Fruit fly (Drosophila melanogaster) whole organism, prepupa: ENCODE measurements around the gene ClC-c.

Experiments
- Blimp-1 ChIP-seq: fragments of 200-800 bp; sonication (Bioruptor generic); optimal IDR thresholded peaks from 3 replicates; lab custom pipeline; 2017; ENCODE audit warnings: missing biosample characterization, missing genetic modification characterization, mild to moderate bottlenecking, moderate library complexity, missing genetic modification reagents
- CG10631 ChIP-seq: fragments of 200-800 bp; sonication (Bioruptor generic); optimal IDR thresholded peaks from 2 replicates; lab custom pipeline; 2016; ENCODE audit warnings: missing biosample characterization, missing genetic modification characterization
- CG10669 ChIP-seq: fragments of 200-800 bp; sonication (Bioruptor generic); optimal IDR thresholded peaks from 3 replicates; lab custom pipeline; 2018; ENCODE audit warnings: missing biosample characterization, mild to moderate bottlenecking, missing genetic modification characterization, moderate library complexity
- CG11294 ChIP-seq: fragments of 200-800 bp; sonication (Bioruptor generic); IDR thresholded peaks from 2 replicates; pipeline ENCODE4 v1.3.6; 2022; ENCODE audit warnings: missing biosample characterization, missing genetic modification characterization
- CG15336 ChIP-seq: fragments of 200-800 bp; sonication (Bioruptor generic); IDR thresholded peaks from 2 replicates; pipeline ENCODE4 v1.3.6; 2022; ENCODE audit warnings: missing biosample characterization, missing genetic modification characterization
- CG1621 ChIP-seq: fragments of 200-800 bp; sonication (Bioruptor generic); optimal IDR thresholded peaks from 3 replicates; lab custom pipeline; 2018; ENCODE audit warnings: missing biosample characterization, mild to moderate bottlenecking, missing genetic modification characterization
- CG16779 ChIP-seq: fragments of 200-800 bp; sonication (Bioruptor generic); optimal IDR thresholded peaks from 3 replicates; lab custom pipeline; 2017; ENCODE audit warnings: missing biosample characterization, mild to moderate bottlenecking, missing genetic modification characterization
- CG3032 ChIP-seq: fragments of 200-800 bp; optimal IDR thresholded peaks from 2 replicates; lab custom pipeline; 2019; ENCODE audit warnings: missing biosample characterization, mild to moderate bottlenecking, missing genetic modification characterization, moderate library complexity
- CG31627 ChIP-seq: fragments of 200-800 bp; sonication (Bioruptor generic); optimal IDR thresholded peaks from 3 replicates; lab custom pipeline; 2016; ENCODE audit warnings: missing biosample characterization, missing genetic modification characterization
- CG32006 ChIP-seq: fragments of 200-800 bp; sonication (Bioruptor generic); optimal IDR thresholded peaks from 3 replicates; lab custom pipeline; 2017; ENCODE audit warnings: missing biosample characterization, mild to moderate bottlenecking, missing genetic modification characterization
- CG34406 ChIP-seq: fragments of 200-800 bp; sonication (Bioruptor generic); optimal IDR thresholded peaks from 3 replicates; lab custom pipeline; 2016; ENCODE audit warnings: missing biosample characterization, missing genetic modification characterization
- CG4318 ChIP-seq: fragments of 200-800 bp; sonication (Bioruptor generic); optimal IDR thresholded peaks from 3 replicates; lab custom pipeline; 2017; ENCODE audit warnings: missing biosample characterization, mild to moderate bottlenecking, missing genetic modification characterization
- CG6163 ChIP-seq: fragments of 200-800 bp; sonication (Bioruptor generic); IDR thresholded peaks from 3 replicates; pipeline ENCODE4 v1.3.6; 2022; ENCODE audit warnings: missing biosample characterization, missing genetic modification characterization
- CG6276 ChIP-seq: fragments of 200-800 bp; sonication (Bioruptor generic); optimal IDR thresholded peaks from 2 replicates; lab custom pipeline; 2017; ENCODE audit warnings: missing biosample characterization, mild to moderate bottlenecking, missing genetic modification characterization
- CG6792 ChIP-seq: fragments of 200-800 bp; sonication (Bioruptor generic); optimal IDR thresholded peaks from 3 replicates; lab custom pipeline; 2016; ENCODE audit warnings: missing biosample characterization, missing genetic modification characterization
- CG6808 ChIP-seq: fragments of 200-800 bp; sonication (Bioruptor generic); optimal IDR thresholded peaks from 3 replicates; lab custom pipeline; 2017; ENCODE audit warnings: missing biosample characterization, missing genetic modification characterization, mild to moderate bottlenecking, moderate library complexity, missing genetic modification reagents
- CG6854 ChIP-seq: fragments of 200-800 bp; sonication (Bioruptor generic); optimal IDR thresholded peaks from 2 replicates; lab custom pipeline; 2017; ENCODE audit warnings: missing biosample characterization, mild to moderate bottlenecking, missing genetic modification characterization
- CG7368 ChIP-seq: fragments of 200-800 bp; sonication (Bioruptor generic); optimal IDR thresholded peaks from 3 replicates; lab custom pipeline; 2016; ENCODE audit warnings: missing biosample characterization, missing genetic modification characterization
- CG8119 ChIP-seq: fragments of 200-800 bp; sonication (Bioruptor generic); IDR thresholded peaks from 3 replicates; pipeline ENCODE4 v1.3.6; 2022; ENCODE audit warnings: missing biosample characterization, missing genetic modification characterization
- CG8319 ChIP-seq: fragments of 200-800 bp; sonication (Bioruptor generic); optimal IDR thresholded peaks from 3 replicates; lab custom pipeline; 2016; ENCODE audit warnings: missing biosample characterization, missing genetic modification characterization
- CG8632 ChIP-seq: fragments of 200-800 bp; sonication (Bioruptor generic); optimal IDR thresholded peaks from 3 replicates; lab custom pipeline; 2016; ENCODE audit warnings: missing biosample characterization, missing genetic modification characterization
- Eip75B ChIP-seq: fragments of 200-800 bp; sonication (Bioruptor generic); optimal IDR thresholded peaks from 3 replicates; lab custom pipeline; 2016; ENCODE audit warnings: missing biosample characterization, missing genetic modification characterization
- Eip93F ChIP-seq: fragments of 200-800 bp; sonication (Bioruptor generic); optimal IDR thresholded peaks from 2 replicates; lab custom pipeline; 2016; ENCODE audit warnings: missing biosample characterization, mild to moderate bottlenecking, missing genetic modification characterization
- Ets21C ChIP-seq: fragments of 200-800 bp; sonication (Bioruptor generic); optimal IDR thresholded peaks from 3 replicates; lab custom pipeline; 2016; ENCODE audit warnings: missing biosample characterization, missing genetic modification characterization
- Ets96B ChIP-seq: fragments of 200-800 bp; optimal IDR thresholded peaks from 2 replicates; lab custom pipeline; 2019; ENCODE audit warnings: missing biosample characterization, mild to moderate bottlenecking, missing genetic modification characterization, moderate library complexity
- Gug ChIP-seq: fragments of 200-800 bp; sonication (Bioruptor generic); IDR thresholded peaks from 2 replicates; pipeline ENCODE4 v1.3.6; 2022; ENCODE audit warnings: missing biosample characterization, missing genetic modification characterization
- Hr38 ChIP-seq: sonication (Bioruptor generic); optimal IDR thresholded peaks from 2 replicates; lab custom pipeline; 2016; ENCODE audit warnings: missing biosample characterization, missing genetic modification characterization
- Hr4 ChIP-seq: fragments of 200-800 bp; sonication (Bioruptor generic); optimal IDR thresholded peaks from 3 replicates; lab custom pipeline; 2016; ENCODE audit warnings: missing biosample characterization, missing genetic modification characterization
- Sox14 ChIP-seq: fragments of 200-800 bp; sonication (Bioruptor generic); optimal IDR thresholded peaks from 3 replicates; lab custom pipeline; 2016; ENCODE audit warnings: missing biosample characterization, missing genetic modification characterization
- Sox15 ChIP-seq: fragments of 200-800 bp; sonication (Bioruptor generic); optimal IDR thresholded peaks from 3 replicates; lab custom pipeline; 2016; ENCODE audit warnings: missing biosample characterization, missing genetic modification characterization
- cyc ChIP-seq: fragments of 200-800 bp; sonication (Bioruptor generic); optimal IDR thresholded peaks from 3 replicates; lab custom pipeline; 2016; ENCODE audit warnings: missing biosample characterization, missing genetic modification characterization
- dac ChIP-seq: fragments of 200-800 bp; sonication (Bioruptor generic); optimal IDR thresholded peaks from 2 replicates; lab custom pipeline; 2017; ENCODE audit warnings: missing biosample characterization, mild to moderate bottlenecking, missing genetic modification characterization
- dsx ChIP-seq: fragments of 200-800 bp; optimal IDR thresholded peaks from 3 replicates; lab custom pipeline; 2019; ENCODE audit warnings: missing biosample characterization, mild to moderate bottlenecking, missing genetic modification characterization, moderate library complexity; ENCODE audit not compliant: poor library complexity, severe bottlenecking
- eg ChIP-seq: fragments of 200-800 bp; sonication (Bioruptor generic); IDR thresholded peaks from 3 replicates; pipeline ENCODE4 v1.3.6; 2022; ENCODE audit warnings: missing biosample characterization, missing genetic modification characterization
- esn ChIP-seq: fragments of 200-800 bp; sonication (Bioruptor generic); optimal IDR thresholded peaks from 2 replicates; lab custom pipeline; 2016; ENCODE audit warnings: missing biosample characterization, mild to moderate bottlenecking, missing genetic modification characterization, moderate library complexity
- fd59A ChIP-seq: fragments of 200-800 bp; sonication (Bioruptor generic); optimal IDR thresholded peaks from 2 replicates; lab custom pipeline; 2017; ENCODE audit warnings: missing biosample characterization, mild to moderate bottlenecking, missing genetic modification characterization, missing genetic modification reagents
- fd85E ChIP-seq: fragments of 200-800 bp; sonication (Bioruptor generic); optimal IDR thresholded peaks from 3 replicates; lab custom pipeline; 2016; ENCODE audit warnings: missing biosample characterization, missing genetic modification characterization
- fkh ChIP-seq: fragments of 200-800 bp; sonication (Bioruptor generic); optimal IDR thresholded peaks from 3 replicates; lab custom pipeline; 2017; ENCODE audit warnings: missing biosample characterization, mild to moderate bottlenecking, missing genetic modification characterization, moderate library complexity
- lz ChIP-seq: fragments of 200-800 bp; sonication (Bioruptor generic); optimal IDR thresholded peaks from 3 replicates; lab custom pipeline; 2016; ENCODE audit warnings: missing biosample characterization, missing genetic modification characterization
- net ChIP-seq: fragments of 200-800 bp; sonication (Bioruptor generic); optimal IDR thresholded peaks from 3 replicates; lab custom pipeline; 2016; ENCODE audit warnings: missing biosample characterization, missing genetic modification characterization
- ss ChIP-seq, 2 experiments: fragments of 200-800 bp; sonication (Bioruptor generic); optimal IDR thresholded peaks; 2 replicates in 1 of 2; 3 replicates in 1 of 2; lab custom pipeline; 2017 to 2018; ENCODE audit warnings: mild to moderate bottlenecking in 2 of 2, missing biosample characterization in 2 of 2, missing genetic modification characterization in 2 of 2, moderate library complexity in 1 of 2
- svp ChIP-seq: fragments of 200-800 bp; sonication (Bioruptor generic); peaks from one replicate; lab custom pipeline; 2016; ENCODE audit warnings: missing biosample characterization, missing genetic modification characterization
- topi ChIP-seq: fragments of 200-800 bp; sonication (Bioruptor generic); optimal IDR thresholded peaks from 3 replicates; lab custom pipeline; 2016; ENCODE audit warnings: missing biosample characterization, missing genetic modification characterization
- vri ChIP-seq: fragments of 200-800 bp; sonication (Bioruptor generic); optimal IDR thresholded peaks from 3 replicates; lab custom pipeline; 2016; ENCODE audit warnings: missing biosample characterization, mild to moderate bottlenecking, missing genetic modification characterization

Gene ClC-c

dm6 chr3L:16128973-16129745, 38.9 kb downstream of the ClC-c start, which contains the start of gene SsRbeta (continued):
- TF ChIP-seq CG6276 (GFP tag; lab: Kevin White, UChicago) (no peak), fd85E (GFP tag; lab: Kevin White, UChicago) (no peak), dsx (GFP tag; lab: Kevin White, UChicago) (no peak), Hr38 (GFP tag; lab: Kevin White, UChicago) (no peak), CG6808 (GFP tag; lab: Kevin White, UChicago) (no peak), Gug (GFP tag; lab: Robert Waterston, UW) (peak; percentile 33), CG32006 (GFP tag; lab: Kevin White, UChicago) (no peak), CG6854 (GFP tag; lab: Kevin White, UChicago) (no peak), Sox15 (GFP tag; lab: Kevin White, UChicago) (no peak), vri (GFP tag; lab: Kevin White, UChicago) (no peak), Ets96B (tag; lab: Kevin White, UChicago) (no peak), CG4318 (no peak), topi (GFP tag; lab: Kevin White, UChicago) (no peak), CG8319 (GFP tag; lab: Kevin White, UChicago) (no peak), CG8632 (GFP tag; lab: Kevin White, UChicago) (no peak), cyc (no peak), Ets21C (GFP tag; lab: Kevin White, UChicago) (no peak), CG15336 (GFP tag; lab: Robert Waterston, UW) (peak; percentile 41), lz (GFP tag; lab: Kevin White, UChicago) (no peak), eg (GFP tag; lab: Robert Waterston, UW) (peak; percentile 63), CG34406 (GFP tag; lab: Kevin White, UChicago) (no peak), dac (GFP tag; lab: Kevin White, UChicago) (no peak), Hr4 (no peak), esn (peak; percentile 19), fkh (GFP tag; lab: Kevin White, UChicago) (peak; percentile 51)

DNA sequence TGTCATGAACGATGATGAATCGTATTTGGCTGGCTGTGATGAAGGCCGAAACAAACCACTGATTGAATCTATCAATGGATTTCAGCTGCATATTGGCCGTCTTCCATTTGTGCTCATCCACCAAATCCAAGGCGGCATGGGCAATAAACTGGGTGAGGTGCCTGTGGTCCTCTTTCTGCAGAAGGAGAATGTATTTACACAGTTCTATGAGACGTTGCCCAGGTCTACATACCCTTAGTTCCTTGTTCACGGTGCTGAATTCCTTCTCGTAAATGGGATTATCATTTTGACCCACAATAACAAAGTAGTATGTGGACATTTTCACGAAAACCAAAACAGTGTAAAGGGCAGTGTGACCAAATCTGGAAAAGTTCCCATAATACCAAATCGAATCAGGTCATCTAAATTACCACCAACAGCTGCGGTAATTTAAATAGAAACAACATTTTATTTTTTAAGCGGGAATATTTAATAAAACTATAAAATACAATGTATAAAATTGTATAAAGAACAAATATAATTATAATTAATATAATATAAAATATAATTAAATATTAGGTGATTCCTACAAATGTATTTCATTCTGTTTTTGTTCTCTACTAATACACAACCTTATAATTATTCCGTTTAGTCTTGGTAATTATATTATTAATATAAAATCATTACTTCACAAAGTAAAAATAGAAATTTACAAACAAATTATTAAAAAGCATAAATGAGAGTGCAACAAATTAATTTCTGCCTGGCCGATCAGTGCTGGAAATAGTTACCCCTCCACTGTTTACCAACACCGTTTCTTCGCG, 41.2 kb downstream of the ClC-c start, which contains the start of the genes Trs20 and elg1:
TSS of gene Trs20 (minus strand) at position 369 of the 803 bp plus-strand sequence.
TSS of gene elg1 (plus strand) at position 765 of the 803 bp plus-strand sequence.
- TF ChIP-seq CG8632 (GFP tag; lab: Kevin White, UChicago) = peak; percentile 34
- peak; percentile 30 for TF ChIP-seq Sox14
- TF ChIP-seq CG32006 (GFP tag; lab: Kevin White, UChicago) = no peak
- TF ChIP-seq CG4318 = no peak
- TF ChIP-seq CG3032 = peak; percentile 64
- peak; percentile 31 for TF ChIP-seq CG6854 (GFP tag; lab: Kevin White, UChicago)
- TF ChIP-seq CG10631 = peak; percentile 18
- TF ChIP-seq Ets21C (GFP tag; lab: Kevin White, UChicago) = no peak
- TF ChIP-seq ss (GFP tag; optimal IDR thresholded peaks at IDR 0.05; lab: Kevin White, UChicago) = peak in 1 of 2 experiments; percentile 62
- no peak for TF ChIP-seq CG8119 (GFP tag; lab: Robert Waterston, UW)
- TF ChIP-seq lz (GFP tag; lab: Kevin White, UChicago) = peak; percentile 38
- TF ChIP-seq CG6792 (GFP tag; lab: Kevin White, UChicago) = peak; percentile 41
- peak; percentile 11 for TF ChIP-seq cyc
- TF ChIP-seq CG16779 (tag; lab: Kevin White, UChicago) = no peak
- TF ChIP-seq CG15336 (GFP tag; lab: Robert Waterston, UW) = no peak
- TF ChIP-seq CG10669 (GFP tag; lab: Kevin White, UChicago) = no peak
- no peak for TF ChIP-seq Eip93F (GFP tag; lab: Kevin White, UChicago)
- no peak for TF ChIP-seq net (GFP tag; lab: Kevin White, UChicago)
- no peak for TF ChIP-seq eg (GFP tag; lab: Robert Waterston, UW)
- TF ChIP-seq Blimp-1 (GFP tag; lab: Kevin White, UChicago) = no peak
- TF ChIP-seq Sox15 (GFP tag; lab: Kevin White, UChicago) = no peak
- peak; percentile 37 for TF ChIP-seq CG8319 (GFP tag; lab: Kevin White, UChicago)
- no peak for TF ChIP-seq Eip75B
- no peak for TF ChIP-seq CG6808 (GFP tag; lab: Kevin White, UChicago)
- peak; percentile 19 for TF ChIP-seq topi (GFP tag; lab: Kevin White, UChicago)
- peak; percentile 47 for TF ChIP-seq Ets96B (tag; lab: Kevin White, UChicago)
- no peak for TF ChIP-seq svp
- TF ChIP-seq CG31627 (GFP tag; lab: Kevin White, UChicago) = peak; percentile 13
- TF ChIP-seq CG6163 (GFP tag; lab: Robert Waterston, UW) = no peak
- no peak for TF ChIP-seq fd59A (GFP tag; lab: Kevin White, UChicago)
- TF ChIP-seq CG1621 (tag; lab: Kevin White, UChicago) = no peak
- no peak for TF ChIP-seq CG11294 (GFP tag; lab: Robert Waterston, UW)
- no peak for TF ChIP-seq CG7368
- peak; percentile 23; the same call in 1 of the 2 replicates for TF ChIP-seq Gug (GFP tag; lab: Robert Waterston, UW)
